Fruit fly (Drosophila melanogaster): Measurements from ENCODE around the gene CG7991.

DNA sequence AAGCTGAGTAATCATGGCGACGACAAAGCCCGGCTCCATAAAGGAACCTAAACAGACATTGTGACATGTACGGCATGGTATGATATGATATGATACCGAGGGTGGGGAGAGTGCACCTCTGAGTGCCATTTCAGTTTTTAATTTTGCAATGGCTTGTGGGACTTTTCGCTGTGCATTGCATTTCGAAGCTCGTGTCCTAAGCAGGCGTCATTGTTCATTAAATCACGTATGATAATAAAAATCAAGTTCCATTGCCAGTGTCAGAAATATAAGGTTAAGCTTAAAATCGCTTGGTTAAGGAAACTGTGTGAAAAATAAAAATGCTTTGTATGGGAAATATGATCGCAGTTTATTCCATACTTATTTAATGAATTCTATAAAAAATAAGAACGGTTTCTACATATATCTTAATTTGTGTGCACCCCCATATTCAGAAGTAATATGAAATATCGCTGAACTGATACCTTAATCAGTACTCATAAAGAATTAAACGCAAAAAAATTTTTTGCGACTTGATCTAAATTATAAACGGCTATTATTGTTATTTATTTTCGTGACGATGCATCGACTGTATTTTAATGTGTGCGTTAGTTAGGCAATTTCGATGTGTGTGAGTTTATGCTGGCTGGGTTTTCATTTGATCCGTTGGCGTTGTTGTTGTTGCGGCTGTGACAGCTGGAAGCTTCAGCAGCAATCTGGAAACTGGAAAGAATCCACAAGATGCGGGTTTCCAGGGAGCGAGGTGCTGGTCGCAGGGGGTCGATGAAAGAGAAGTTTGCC lies 55.1 kb downstream of the CG7991 start:
- TF ChIP-seq Sin3A (optimal IDR thresholded peaks at IDR 0.05) (no peak), insv (optimal IDR thresholded peaks at IDR 0.05) (no peak), psq (optimal IDR thresholded peaks at IDR 0.05) (no peak)
